Worm (Caenorhabditis elegans) whole organism, young adult: ENCODE results near the gene H01G02.4.

Experiments
- B0019.2 ChIP-seq: fragments of 200-800 bp; sonication (Bioruptor generic); conservative IDR thresholded peaks from 2 replicates; pipeline ENCODE4 v1.3.6; 2022; ENCODE audit warnings: missing genetic modification reagents, missing genetic modification characterization, missing compliant biosample characterization
- B0336.3 ChIP-seq: fragments of 200-800 bp; sonication (Bioruptor generic); IDR thresholded peaks from 2 replicates; pipeline ENCODE4 v1.3.6; 2022; ENCODE audit warnings: missing genetic modification characterization, missing compliant biosample characterization
- Y67H2A.10 ChIP-seq: fragments of 200-800 bp; sonication (Bioruptor generic); conservative IDR thresholded peaks from 2 replicates; pipeline ENCODE4 v1.3.6; 2022; ENCODE audit warnings: missing genetic modification reagents, missing genetic modification characterization, missing compliant biosample characterization
- ceh-40 ChIP-seq: fragments of 200-800 bp; sonication (Bioruptor generic); IDR thresholded peaks from 2 replicates; pipeline ENCODE4 v1.3.6; 2022; ENCODE audit warnings: missing genetic modification characterization, missing compliant biosample characterization
- ceh-91 ChIP-seq: fragments of 200-800 bp; sonication (Bioruptor generic); IDR thresholded peaks from 2 replicates; pipeline ENCODE4 v1.3.6; 2022; ENCODE audit warnings: missing genetic modification reagents, missing genetic modification characterization, missing compliant biosample characterization
- lag-1 ChIP-seq: fragments of 200-800 bp; sonication (Bioruptor generic); IDR thresholded peaks from 2 replicates; pipeline ENCODE4 v1.3.6; 2022; ENCODE audit warnings: missing genetic modification reagents, missing genetic modification characterization, missing compliant biosample characterization
- madf-8 ChIP-seq: fragments of 200-800 bp; sonication (Bioruptor generic); conservative IDR thresholded peaks from 2 replicates; pipeline ENCODE4 v1.3.6; 2022; ENCODE audit warnings: missing genetic modification reagents, missing genetic modification characterization, missing compliant biosample characterization
- unc-62 ChIP-seq: fragments of 150-350 bp; optimal IDR thresholded peaks from 2 replicates; lab custom pipeline; 2014; ENCODE audit warnings: missing biosample characterization, missing genetic modification reagents, missing genetic modification characterization
- zfh-2 ChIP-seq: fragments of 200-800 bp; sonication (Bioruptor generic); conservative IDR thresholded peaks from 2 replicates; pipeline ENCODE4 v1.3.6; 2022; ENCODE audit warnings: missing genetic modification reagents, missing genetic modification characterization, missing compliant biosample characterization
- ztf-25 ChIP-seq: fragments of 200-800 bp; sonication (Bioruptor generic); IDR thresholded peaks from 2 replicates; pipeline ENCODE4 v1.3.6; 2022; ENCODE audit warnings: missing genetic modification reagents, missing genetic modification characterization, missing compliant biosample characterization

DNA sequence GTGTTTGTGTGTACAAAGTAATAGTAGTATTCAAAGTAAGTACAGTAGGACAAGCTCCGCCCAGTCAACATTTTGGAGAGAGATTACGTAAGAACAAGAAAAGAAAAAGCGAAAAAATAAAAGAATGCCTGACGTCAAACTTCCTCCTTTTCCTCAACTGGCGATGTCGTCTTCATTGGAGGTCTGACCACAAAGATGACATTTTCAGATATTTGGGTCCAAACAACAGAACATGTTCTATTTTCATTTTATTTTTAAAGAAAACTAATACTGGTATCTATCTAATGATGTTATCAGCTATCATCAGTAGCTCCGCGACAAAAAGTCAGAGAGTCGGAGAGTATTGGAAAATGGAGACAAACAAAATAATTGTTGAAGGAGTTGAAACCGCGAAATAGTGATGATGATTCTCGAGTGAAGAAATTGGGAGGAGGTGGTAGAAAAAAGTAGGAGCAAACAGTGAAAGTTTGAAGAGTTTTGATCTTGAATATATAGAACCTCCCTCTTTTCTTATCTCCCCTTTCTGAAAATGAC, 29.2 kb downstream of the H01G02.4 start, which contains the start of gene lips-5:
- TF ChIP-seq ztf-25 (GFP tag; lab: Robert Waterston, UW) = no peak
- no peak for TF ChIP-seq lag-1
- TF ChIP-seq ceh-40 (GFP tag; lab: Robert Waterston, UW) = no peak
- TF ChIP-seq ceh-91 (GFP tag; lab: Robert Waterston, UW) = no peak
- TF ChIP-seq unc-62 (GFP tag; lab: Kevin White, UChicago) = no peak
- TF ChIP-seq B0336.3 = no peak
- TF ChIP-seq B0019.2 (GFP tag; lab: Robert Waterston, UW) = no peak
- TF ChIP-seq Y67H2A.10 (GFP tag; lab: Robert Waterston, UW) = no peak
- TF ChIP-seq madf-8 = no peak
- no peak for TF ChIP-seq zfh-2 (GFP tag; lab: Robert Waterston, UW)
